Worm (Caenorhabditis elegans) whole organism, L1 larva: ENCODE data around the gene chtb-2.

ENCODE experiments used
- C04F5.9 ChIP-seq: sonication (generic microtip); optimal IDR thresholded peaks from 2 replicates; lab custom pipeline; 2016; ENCODE audit warnings: missing genetic modification characterization, missing compliant biosample characterization
- C34B4.2 ChIP-seq: sonication (generic microtip); optimal IDR thresholded peaks from 2 replicates; lab custom pipeline; 2017; ENCODE audit warnings: mild to moderate bottlenecking, missing genetic modification characterization, missing compliant biosample characterization
- F16B12.6 ChIP-seq: fragments of 150-350 bp; optimal IDR thresholded peaks from 2 replicates; lab custom pipeline; 2014; ENCODE audit warnings: missing biosample characterization, missing genetic modification characterization
- Y116A8C.19 ChIP-seq: sonication (generic microtip); optimal IDR thresholded peaks from 2 replicates; lab custom pipeline; 2016; ENCODE audit warnings: missing compliant biosample characterization, missing genetic modification characterization, borderline replicate concordance
- aha-1 ChIP-seq: fragments of 150-350 bp; optimal IDR thresholded peaks from 2 replicates; lab custom pipeline; 2014; ENCODE audit warnings: missing biosample characterization, missing genetic modification characterization
- blmp-1 ChIP-seq: fragments of 150-350 bp; optimal IDR thresholded peaks from 2 replicates; lab custom pipeline; 2014; ENCODE audit warnings: missing biosample characterization, missing genetic modification characterization
- ceh-63 ChIP-seq: fragments of 200-800 bp; sonication (Bioruptor generic); optimal IDR thresholded peaks from 2 replicates; lab custom pipeline; 2018; ENCODE audit warnings: mild to moderate bottlenecking, missing genetic modification characterization, missing compliant biosample characterization
- ceh-8 ChIP-seq: fragments of 200-800 bp; sonication (Bioruptor generic); optimal IDR thresholded peaks from 2 replicates; lab custom pipeline; 2018; ENCODE audit warnings: mild to moderate bottlenecking, missing genetic modification characterization, moderate library complexity, missing compliant biosample characterization
- ceh-82 ChIP-seq, 3 experiments: fragments of 150-350 bp in 1 of 3; sonication (generic microtip) in 2 of 3; optimal IDR thresholded peaks; 2 replicates each; lab custom pipeline; 2014 to 2017; ENCODE audit warnings: missing biosample characterization in 3 of 3, missing genetic modification characterization in 3 of 3
- ces-1 ChIP-seq: fragments of 150-350 bp; optimal IDR thresholded peaks from 2 replicates; lab custom pipeline; 2014; ENCODE audit warnings: missing biosample characterization, missing genetic modification reagents, missing genetic modification characterization
- dpl-1 ChIP-seq, 3 experiments: fragments of 150-350 bp in 2 of 3; sonication (generic microtip) in 1 of 3; optimal IDR thresholded peaks; 2 replicates each; lab custom pipeline; 2014 to 2017; ENCODE audit warnings: missing biosample characterization in 3 of 3, missing genetic modification characterization in 3 of 3, missing genetic modification reagents in 3 of 3
- dsc-1 ChIP-seq: sonication (generic microtip); optimal IDR thresholded peaks from 2 replicates; lab custom pipeline; 2016; ENCODE audit warnings: mild to moderate bottlenecking, missing genetic modification characterization, missing compliant biosample characterization
- efl-1 ChIP-seq, 4 experiments: fragments of 150-350 bp; optimal IDR thresholded peaks in 3 of 4; peaks in 1 of 4; 1 replicate in 1 of 4; 2 replicates in 3 of 4; lab custom pipeline; 2014; ENCODE audit warnings: missing biosample characterization in 2 of 4, missing genetic modification characterization in 2 of 4, missing genetic modification reagents in 2 of 4
- efl-3 ChIP-seq: fragments of 200-800 bp; sonication (Bioruptor generic); optimal IDR thresholded peaks from 2 replicates; lab custom pipeline; 2018; ENCODE audit warnings: mild to moderate bottlenecking, missing genetic modification characterization, missing compliant biosample characterization
- egl-13 ChIP-seq: sonication (generic microtip); optimal IDR thresholded peaks from 2 replicates; lab custom pipeline; 2016; ENCODE audit warnings: missing genotype, missing genetic modification reagents, missing genetic modification characterization, missing compliant biosample characterization
- egl-27 ChIP-seq, 2 experiments: fragments of 150-350 bp in 1 of 2; sonication (generic microtip); optimal IDR thresholded peaks; 3 replicates each; lab custom pipeline; 2017 to 2018; ENCODE audit warnings: missing biosample characterization in 2 of 2, missing genetic modification characterization in 2 of 2, missing genetic modification reagents in 2 of 2
- ets-5 ChIP-seq: fragments of 200-800 bp; sonication (Bioruptor generic); IDR thresholded peaks from 2 replicates; pipeline ENCODE4 v1.3.6; 2022; ENCODE audit warnings: missing genetic modification characterization, missing compliant biosample characterization
- fkh-10 ChIP-seq: sonication (generic microtip); optimal IDR thresholded peaks from 2 replicates; lab custom pipeline; 2017; ENCODE audit warnings: missing biosample characterization, missing genetic modification reagents, missing genetic modification characterization
- fos-1 ChIP-seq: fragments of 150-350 bp; optimal IDR thresholded peaks from 2 replicates; lab custom pipeline; 2014; ENCODE audit warnings: missing biosample characterization, missing genetic modification characterization
- grh-1 ChIP-seq: fragments of 200-800 bp; sonication (Bioruptor generic); IDR thresholded peaks from 2 replicates; pipeline ENCODE4 v1.3.6; 2022; ENCODE audit warnings: missing genetic modification reagents, missing genetic modification characterization, missing compliant biosample characterization
- hlh-4 ChIP-seq: sonication (generic microtip); optimal IDR thresholded peaks from 2 replicates; lab custom pipeline; 2016; ENCODE audit warnings: mild to moderate bottlenecking, missing genetic modification characterization, missing compliant biosample characterization
- jun-1 ChIP-seq: fragments of 150-350 bp; optimal IDR thresholded peaks from 2 replicates; lab custom pipeline; 2014; ENCODE audit warnings: missing biosample characterization, missing genetic modification reagents, missing genetic modification characterization
- lin-13 ChIP-seq: fragments of 150-350 bp; optimal IDR thresholded peaks from 2 replicates; lab custom pipeline; 2014; ENCODE audit warnings: missing biosample characterization, missing genetic modification reagents, missing genetic modification characterization
- lin-14 ChIP-seq: fragments of 200-800 bp; sonication (Bioruptor generic); optimal IDR thresholded peaks from 2 replicates; lab custom pipeline; 2018; ENCODE audit warnings: mild to moderate bottlenecking, missing genetic modification characterization, moderate library complexity, missing compliant biosample characterization
- lin-35 ChIP-seq, 2 experiments: fragments of 150-350 bp; optimal IDR thresholded peaks; 2 replicates each; lab custom pipeline; 2014; ENCODE audit warnings: missing biosample characterization in 2 of 2, missing genetic modification characterization in 2 of 2, missing genetic modification reagents in 2 of 2
- lsy-2 ChIP-seq, 2 experiments: fragments of 150-350 bp; optimal IDR thresholded peaks; 2 replicates each; lab custom pipeline; 2014; ENCODE audit warnings: missing biosample characterization in 2 of 2, missing genetic modification characterization in 2 of 2
- mdl-1 ChIP-seq, 2 experiments: fragments of 150-350 bp; optimal IDR thresholded peaks; 2 replicates each; lab custom pipeline; 2014 to 2017; ENCODE audit warnings: missing biosample characterization in 2 of 2, missing genetic modification characterization in 2 of 2, inconsistent platforms in 1 of 2
- mep-1 ChIP-seq: fragments of 150-350 bp; optimal IDR thresholded peaks from 2 replicates; lab custom pipeline; 2014; ENCODE audit warnings: missing biosample characterization, missing genetic modification characterization
- nhr-19 ChIP-seq: fragments of 200-800 bp; sonication (Bioruptor generic); conservative IDR thresholded peaks from 2 replicates; pipeline ENCODE4 v1.3.6; 2022; ENCODE audit warnings: missing genetic modification characterization, missing compliant biosample characterization
- nhr-237 ChIP-seq: fragments of 150-350 bp; optimal IDR thresholded peaks from 2 replicates; lab custom pipeline; 2014; ENCODE audit warnings: missing biosample characterization, missing genetic modification characterization
- nhr-47 ChIP-seq: sonication (generic microtip); optimal IDR thresholded peaks from 2 replicates; lab custom pipeline; 2016; ENCODE audit warnings: mild to moderate bottlenecking, missing genetic modification characterization, moderate library complexity, missing compliant biosample characterization
- nhr-71 ChIP-seq: sonication (generic microtip); optimal IDR thresholded peaks from 2 replicates; lab custom pipeline; 2016; ENCODE audit warnings: mild to moderate bottlenecking, missing genetic modification characterization, moderate library complexity, missing compliant biosample characterization
- nhr-76 ChIP-seq: sonication (generic microtip); optimal IDR thresholded peaks from 2 replicates; lab custom pipeline; 2017; ENCODE audit warnings: missing biosample characterization, missing genetic modification characterization
- nhr-77 ChIP-seq: fragments of 150-350 bp; optimal IDR thresholded peaks from 2 replicates; lab custom pipeline; 2014; ENCODE audit warnings: missing biosample characterization, missing genetic modification characterization
- nhr-84 ChIP-seq: sonication (generic microtip); optimal IDR thresholded peaks from 2 replicates; lab custom pipeline; 2017; ENCODE audit warnings: missing biosample characterization, missing genetic modification characterization
- nhr-90 ChIP-seq: sonication (generic microtip); optimal IDR thresholded peaks from 2 replicates; lab custom pipeline; 2016; ENCODE audit warnings: mild to moderate bottlenecking, missing genetic modification characterization, missing compliant biosample characterization; ENCODE audit not compliant: poor library complexity
- pqm-1 ChIP-seq: sonication (generic microtip); optimal IDR thresholded peaks from 3 replicates; lab custom pipeline; 2017; ENCODE audit warnings: missing biosample characterization, missing genetic modification characterization
- rnt-1 ChIP-seq: sonication (generic microtip); optimal IDR thresholded peaks from 2 replicates; lab custom pipeline; 2016; ENCODE audit warnings: mild to moderate bottlenecking, missing genetic modification characterization, moderate library complexity, missing compliant biosample characterization
- snpc-4 ChIP-seq: fragments of 150-350 bp; optimal IDR thresholded peaks from 2 replicates; lab custom pipeline; 2014; ENCODE audit warnings: missing biosample characterization, missing genetic modification characterization
- swsn-7 ChIP-seq: sonication (generic microtip); optimal IDR thresholded peaks from 2 replicates; lab custom pipeline; 2016; ENCODE audit warnings: missing genetic modification characterization, missing compliant biosample characterization
- tlp-1 ChIP-seq: fragments of 150-350 bp; optimal IDR thresholded peaks from 2 replicates; lab custom pipeline; 2014; ENCODE audit warnings: missing biosample characterization, missing genetic modification characterization
- unc-62 ChIP-seq: fragments of 150-350 bp; optimal IDR thresholded peaks from 2 replicates; lab custom pipeline; 2014; ENCODE audit warnings: missing biosample characterization, missing genetic modification reagents, missing genetic modification characterization
- vab-15 ChIP-seq: sonication (generic microtip); optimal IDR thresholded peaks from 2 replicates; lab custom pipeline; 2017; ENCODE audit warnings: missing genotype, mild to moderate bottlenecking, missing genetic modification characterization, missing compliant biosample characterization
- xbp-1 ChIP-seq: sonication (generic microtip); optimal IDR thresholded peaks from 2 replicates; lab custom pipeline; 2016; ENCODE audit warnings: missing genetic modification characterization, missing compliant biosample characterization
- zag-1 ChIP-seq: fragments of 150-350 bp; optimal IDR thresholded peaks from 2 replicates; lab custom pipeline; 2014; ENCODE audit warnings: missing biosample characterization, missing genetic modification characterization
- zip-4 ChIP-seq: fragments of 200-800 bp; sonication (Bioruptor generic); optimal IDR thresholded peaks from 2 replicates; lab custom pipeline; 2018; ENCODE audit warnings: mild to moderate bottlenecking, missing genetic modification characterization, moderate library complexity, missing compliant biosample characterization
- ztf-11 ChIP-seq, 2 experiments: sonication (generic microtip); optimal IDR thresholded peaks; 2 replicates each; lab custom pipeline; 2016 to 2017; ENCODE audit warnings: missing genetic modification characterization in 2 of 2, missing biosample characterization in 1 of 2, missing compliant biosample characterization in 1 of 2
- ztf-4 ChIP-seq: fragments of 150-350 bp; optimal IDR thresholded peaks from 2 replicates; lab custom pipeline; 2014; ENCODE audit warnings: missing biosample characterization, missing genetic modification characterization

chtb-2 gene

DNA sequence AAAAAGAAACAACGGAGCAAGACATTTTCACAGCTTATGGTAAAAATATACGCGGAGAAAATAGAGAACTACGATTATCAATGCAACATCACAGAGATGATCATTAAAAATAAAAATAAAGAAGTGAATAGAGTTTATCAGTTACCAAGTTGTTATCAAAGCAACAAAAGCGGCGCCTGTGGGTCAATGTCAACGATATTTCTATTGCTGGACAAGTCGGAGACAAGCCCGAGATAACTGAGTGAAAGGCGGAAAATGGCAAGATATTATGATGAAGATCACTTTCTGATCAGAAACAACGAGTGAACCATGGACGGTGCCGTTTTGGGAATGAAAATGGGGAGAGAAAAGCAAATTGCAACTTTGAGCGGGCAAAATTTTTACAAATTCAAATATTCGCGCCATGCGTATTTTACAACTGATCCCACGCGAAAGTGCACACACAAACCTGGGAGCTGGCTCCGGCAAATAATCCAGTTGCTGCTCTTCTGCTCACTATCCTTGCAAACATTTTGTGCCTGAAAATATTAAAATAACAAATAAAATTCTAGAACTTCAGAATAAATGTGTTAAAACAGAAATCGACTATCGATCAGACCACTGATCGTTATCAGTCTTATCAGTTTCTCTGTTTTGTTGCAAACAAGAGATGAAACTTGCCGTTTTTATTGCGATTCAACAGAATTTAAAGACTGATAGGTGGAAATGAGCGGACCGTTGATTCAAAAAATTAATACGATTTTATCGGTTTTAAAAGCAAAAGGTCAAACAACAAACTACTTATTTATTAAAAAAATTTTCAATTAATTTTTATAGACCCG, 40.5 kb upstream of the chtb-2 start, which contains the start of gene mel-32 (continued):
- TF ChIP-seq snpc-4 (tag; lab: Kevin White, UChicago) (no peak), nhr-47 (tag; lab: Kevin White, UChicago) (peak; percentile 20), ztf-11 (tag; optimal IDR thresholded peaks at IDR 0.05; lab: Kevin White, UChicago) (no peak), nhr-19 (peak; percentile 38), aha-1 (tag; lab: Kevin White, UChicago) (no peak), ceh-8 (GFP tag; lab: Kevin White, UChicago) (no peak), efl-3 (GFP tag; lab: Kevin White, UChicago) (no peak), zip-4 (GFP tag; lab: Kevin White, UChicago) (no peak), ceh-82 (tag; optimal IDR thresholded peaks at IDR 0.05; lab: Kevin White, UChicago) (peak in 1 of 3 experiments; percentile 15), dpl-1 (GFP tag; optimal IDR thresholded peaks at IDR 0.05; lab: Kevin White, UChicago) (peak; percentile 71 to 83 (median 75)), efl-1 (optimal IDR thresholded peaks at IDR 0.05; lab: Kevin White, UChicago) (peak; percentile 81 to 84), efl-1 (GFP tag; optimal IDR thresholded peaks at IDR 0.05 in 1 of 2; lab: Kevin White, UChicago) (peak; percentile 84 to 98), jun-1 (tag; lab: Kevin White, UChicago) (no peak), C04F5.9 (tag; lab: Kevin White, UChicago) (no peak), nhr-90 (tag; lab: Kevin White, UChicago) (no peak), nhr-76 (tag; lab: Kevin White, UChicago) (no peak), mep-1 (no peak), nhr-71 (peak; percentile 41), blmp-1 (tag; lab: Kevin White, UChicago) (peak; percentile 84)

DNA sequence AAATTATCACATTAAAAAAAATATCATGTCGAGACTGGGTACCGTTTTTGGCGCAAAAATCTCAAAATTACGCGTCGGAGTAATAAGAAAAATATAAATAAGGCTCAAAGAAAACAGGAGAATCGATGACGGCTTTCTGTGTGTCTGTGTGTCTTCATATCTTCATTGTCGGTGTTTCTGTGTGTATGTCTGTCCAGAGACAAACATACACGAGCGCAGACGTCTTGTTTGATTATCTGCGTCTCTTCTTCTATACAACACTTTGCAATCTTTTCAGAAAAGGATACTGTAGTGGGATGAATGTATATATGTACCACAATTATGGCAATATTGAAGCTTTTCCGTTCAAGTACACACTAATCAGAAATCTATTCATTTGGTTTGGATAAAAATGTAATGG, 38.7 kb upstream of the chtb-2 start, which contains the start of gene C05D11.13:
TSS of gene C05D11.13 (minus strand) at position 252 of the 400 bp plus-strand sequence.
- no peak for TF ChIP-seq aha-1 (tag; lab: Kevin White, UChicago)
- TF ChIP-seq grh-1 (GFP tag; lab: Robert Waterston, UW) = no peak
- peak; percentile 49 to 87 for TF ChIP-seq lsy-2 (tag; optimal IDR thresholded peaks at IDR 0.05; lab: Kevin White, UChicago)
- no peak for TF ChIP-seq tlp-1 (tag; lab: Kevin White, UChicago)
- TF ChIP-seq swsn-7 (tag; lab: Kevin White, UChicago) = no peak
- peak; percentile 62 for TF ChIP-seq lin-14 (GFP tag; lab: Kevin White, UChicago)
- TF ChIP-seq pqm-1 = no peak
- no peak for TF ChIP-seq egl-27 (tag; optimal IDR thresholded peaks at IDR 0.05; lab: Kevin White, UChicago)
- TF ChIP-seq zag-1 (tag; lab: Kevin White, UChicago) = no peak
- no peak for TF ChIP-seq ztf-4
- TF ChIP-seq efl-1 (optimal IDR thresholded peaks at IDR 0.05; lab: Kevin White, UChicago) = peak; percentile 25 to 52
- peak; percentile 11 to 13 for TF ChIP-seq efl-1 (GFP tag; optimal IDR thresholded peaks at IDR 0.05 in 1 of 2; lab: Kevin White, UChicago)
- peak; percentile 26 for TF ChIP-seq rnt-1 (tag; lab: Kevin White, UChicago)
- no peak for TF ChIP-seq ets-5 (GFP tag; lab: Robert Waterston, UW)
- TF ChIP-seq nhr-84 (tag; lab: Kevin White, UChicago) = no peak
- TF ChIP-seq lin-35 (GFP tag; optimal IDR thresholded peaks at IDR 0.05; lab: Kevin White, UChicago) = peak; percentile 24 to 54
- TF ChIP-seq egl-13 (tag; lab: Kevin White, UChicago) = no peak
- peak in 1 of 2 experiments; percentile 23 for TF ChIP-seq mdl-1 (tag; optimal IDR thresholded peaks at IDR 0.05; lab: Kevin White, UChicago)
- 0 out of 2 replicates have a peak, but pooled peaks have one; percentile 3 for TF ChIP-seq nhr-19
- no peak for TF ChIP-seq nhr-237 (tag; lab: Kevin White, UChicago)
- no peak for TF ChIP-seq Y116A8C.19 (tag; lab: Kevin White, UChicago)
- no peak for TF ChIP-seq zip-4 (GFP tag; lab: Kevin White, UChicago)
- no peak for TF ChIP-seq ceh-63 (GFP tag; lab: Kevin White, UChicago)
- TF ChIP-seq fos-1 (tag; lab: Kevin White, UChicago) = no peak
- no peak for TF ChIP-seq dsc-1 (tag; lab: Kevin White, UChicago)
- TF ChIP-seq lin-13 (GFP tag; lab: Kevin White, UChicago) = no peak
- TF ChIP-seq F16B12.6 (tag; lab: Kevin White, UChicago) = peak; percentile 11
- TF ChIP-seq mep-1 = peak; percentile 78
- TF ChIP-seq ceh-8 (GFP tag; lab: Kevin White, UChicago) = no peak
- no peak for TF ChIP-seq fkh-10 (GFP tag; lab: Kevin White, UChicago)
- TF ChIP-seq C34B4.2 (tag; lab: Kevin White, UChicago) = no peak
- TF ChIP-seq xbp-1 = peak; percentile 9
- TF ChIP-seq hlh-4 = no peak
- TF ChIP-seq nhr-77 (tag; lab: Kevin White, UChicago) = no peak
- no peak for TF ChIP-seq unc-62
- no peak for TF ChIP-seq vab-15
- no peak for TF ChIP-seq ces-1 (GFP tag; lab: Kevin White, UChicago)
